Worm (Caenorhabditis elegans) whole organism, L3 larva: ENCODE results near the gene cht-6.

Experiments
- R02D3.7 ChIP-seq: fragments of 150-350 bp; optimal IDR thresholded peaks from 2 replicates; lab custom pipeline; 2014; ENCODE audit warnings: missing biosample characterization, missing genetic modification characterization
- aly-2 ChIP-seq: fragments of 150-350 bp; optimal IDR thresholded peaks from 2 replicates; lab custom pipeline; 2014; ENCODE audit warnings: missing biosample characterization, missing genetic modification characterization
- ceh-16 ChIP-seq: sonication (generic microtip); optimal IDR thresholded peaks from 2 replicates; lab custom pipeline; 2017; ENCODE audit warnings: missing biosample characterization, missing genetic modification characterization
- ceh-28 ChIP-seq: fragments of 150-350 bp; optimal IDR thresholded peaks from 2 replicates; lab custom pipeline; 2014; ENCODE audit warnings: missing biosample characterization, missing genetic modification reagents, missing genetic modification characterization
- ceh-82 ChIP-seq: fragments of 150-350 bp; optimal IDR thresholded peaks from 2 replicates; lab custom pipeline; 2014; ENCODE audit warnings: missing biosample characterization, missing genetic modification characterization
- ceh-9 ChIP-seq: sonication (generic microtip); optimal IDR thresholded peaks from 2 replicates; lab custom pipeline; 2018; ENCODE audit warnings: missing biosample characterization, missing genetic modification characterization
- daf-12 ChIP-seq: fragments of 150-350 bp; optimal IDR thresholded peaks from 2 replicates; lab custom pipeline; 2014; ENCODE audit warnings: missing biosample characterization, missing genetic modification reagents, missing genetic modification characterization
- egl-27 ChIP-seq: sonication (generic microtip); optimal IDR thresholded peaks from 4 replicates; lab custom pipeline; 2017; ENCODE audit warnings: missing biosample characterization, missing genetic modification reagents, missing genetic modification characterization
- egl-5 ChIP-seq: fragments of 150-350 bp; optimal IDR thresholded peaks from 2 replicates; lab custom pipeline; 2017; ENCODE audit warnings: missing biosample characterization, missing genetic modification reagents, missing genetic modification characterization, inconsistent platforms
- elt-1 ChIP-seq: fragments of 150-350 bp; optimal IDR thresholded peaks from 2 replicates; lab custom pipeline; 2014; ENCODE audit warnings: missing biosample characterization, missing genetic modification characterization
- elt-2 ChIP-seq: sonication (generic microtip); optimal IDR thresholded peaks from 2 replicates; lab custom pipeline; 2016; ENCODE audit warnings: missing genetic modification reagents, mild to moderate bottlenecking, missing genetic modification characterization, missing compliant biosample characterization
- eor-1 ChIP-seq, 2 experiments: fragments of 150-350 bp; optimal IDR thresholded peaks; 2 replicates each; lab custom pipeline; 2014 to 2018; ENCODE audit warnings: missing biosample characterization in 2 of 2, missing genetic modification characterization in 2 of 2
- fkh-10 ChIP-seq: sonication (generic microtip); optimal IDR thresholded peaks from 2 replicates; lab custom pipeline; 2017; ENCODE audit warnings: missing biosample characterization, missing genetic modification reagents, missing genetic modification characterization
- jun-1 ChIP-seq: fragments of 150-350 bp; optimal IDR thresholded peaks from 2 replicates; lab custom pipeline; 2014; ENCODE audit warnings: missing biosample characterization, missing genetic modification reagents, missing genetic modification characterization
- lin-15B ChIP-seq: fragments of 150-350 bp; optimal IDR thresholded peaks from 2 replicates; lab custom pipeline; 2014; ENCODE audit warnings: missing biosample characterization, missing genetic modification characterization
- lin-39 ChIP-seq: fragments of 150-350 bp; optimal IDR thresholded peaks from 2 replicates; lab custom pipeline; 2018; ENCODE audit warnings: missing biosample characterization, missing genetic modification reagents, missing genetic modification characterization
- mdl-1 ChIP-seq: fragments of 150-350 bp; optimal IDR thresholded peaks from 2 replicates; lab custom pipeline; 2014; ENCODE audit warnings: missing biosample characterization, missing genetic modification characterization
- mml-1 ChIP-seq: fragments of 150-350 bp; sonication (generic microtip); optimal IDR thresholded peaks from 3 replicates; lab custom pipeline; 2014; ENCODE audit warnings: missing biosample characterization, missing genetic modification characterization
- nhr-11 ChIP-seq: fragments of 150-350 bp; optimal IDR thresholded peaks from 2 replicates; lab custom pipeline; 2014; ENCODE audit warnings: missing biosample characterization, missing genetic modification characterization
- nhr-12 ChIP-seq: fragments of 150-350 bp; optimal IDR thresholded peaks from 2 replicates; lab custom pipeline; 2014; ENCODE audit warnings: missing biosample characterization, missing genetic modification characterization
- nhr-23 ChIP-seq: fragments of 150-350 bp; optimal IDR thresholded peaks from 2 replicates; lab custom pipeline; 2014; ENCODE audit warnings: missing biosample characterization, missing genetic modification reagents, missing genetic modification characterization
- nhr-237 ChIP-seq: fragments of 150-350 bp; optimal IDR thresholded peaks from 2 replicates; lab custom pipeline; 2014; ENCODE audit warnings: missing biosample characterization, missing genetic modification characterization
- nhr-25 ChIP-seq: sonication (generic microtip); optimal IDR thresholded peaks from 2 replicates; lab custom pipeline; 2017; ENCODE audit warnings: missing biosample characterization, missing genetic modification characterization
- nhr-28 ChIP-seq: fragments of 150-350 bp; optimal IDR thresholded peaks from 2 replicates; lab custom pipeline; 2014; ENCODE audit warnings: missing biosample characterization, missing genetic modification characterization
- nhr-67 ChIP-seq: fragments of 150-350 bp; optimal IDR thresholded peaks from 2 replicates; lab custom pipeline; 2014; ENCODE audit warnings: missing biosample characterization, missing genetic modification characterization
- nhr-77 ChIP-seq: fragments of 150-350 bp; optimal IDR thresholded peaks from 2 replicates; lab custom pipeline; 2014; ENCODE audit warnings: missing biosample characterization, missing genetic modification characterization
- pha-4 ChIP-seq: fragments of 150-350 bp; optimal IDR thresholded peaks from 2 replicates; lab custom pipeline; 2014; ENCODE audit warnings: missing biosample characterization, missing genetic modification reagents, missing genetic modification characterization
- pqm-1 ChIP-seq: fragments of 150-350 bp; optimal IDR thresholded peaks from 2 replicates; lab custom pipeline; 2017; ENCODE audit warnings: missing biosample characterization, missing genetic modification characterization, inconsistent platforms
- sea-2 ChIP-seq: fragments of 150-350 bp; sonication (generic microtip); optimal IDR thresholded peaks from 4 replicates; lab custom pipeline; 2014; ENCODE audit warnings: missing biosample characterization, missing genetic modification reagents, missing genetic modification characterization
- skn-1 ChIP-seq: fragments of 150-350 bp; optimal IDR thresholded peaks from 2 replicates; lab custom pipeline; 2014; ENCODE audit warnings: missing biosample characterization, missing genetic modification characterization
- snpc-4 ChIP-seq: fragments of 150-350 bp; optimal IDR thresholded peaks from 2 replicates; lab custom pipeline; 2014; ENCODE audit warnings: missing biosample characterization, missing genetic modification characterization
- tbx-2 ChIP-seq: sonication (generic microtip); optimal IDR thresholded peaks from 2 replicates; lab custom pipeline; 2016; ENCODE audit warnings: mild to moderate bottlenecking, missing genetic modification characterization, missing compliant biosample characterization
- unc-62 ChIP-seq: fragments of 150-350 bp; sonication (generic microtip); optimal IDR thresholded peaks from 4 replicates; lab custom pipeline; 2014; ENCODE audit warnings: missing biosample characterization, missing genetic modification reagents, missing genetic modification characterization
- zag-1 ChIP-seq: fragments of 150-350 bp; optimal IDR thresholded peaks from 2 replicates; lab custom pipeline; 2014; ENCODE audit warnings: missing biosample characterization, missing genetic modification characterization
- ztf-11 ChIP-seq: fragments of 150-350 bp; optimal IDR thresholded peaks from 2 replicates; lab custom pipeline; 2014; ENCODE audit warnings: missing biosample characterization, missing genetic modification characterization
- ztf-4 ChIP-seq: fragments of 150-350 bp; optimal IDR thresholded peaks from 2 replicates; lab custom pipeline; 2014; ENCODE audit warnings: missing biosample characterization, missing genetic modification characterization

The cht-6 gene

ce11 chrV:6436332-6436731, 21.5 kb downstream of the cht-6 start, which contains the start of gene hpo-19:
TSS of gene hpo-19 (plus strand) at chrV:6436645.
- TF ChIP-seq nhr-23 (tag; lab: Kevin White, UChicago) (no peak), daf-12 (tag; lab: Kevin White, UChicago) (no peak), eor-1 (tag; optimal IDR thresholded peaks at IDR 0.05; lab: Kevin White, UChicago) (no peak), egl-27 (tag; lab: Kevin White, UChicago) (no peak), nhr-28 (no peak), elt-2 (peak; percentile 55)
- TF ChIP-seq, all 47 proteins: peak for 1

DNA sequence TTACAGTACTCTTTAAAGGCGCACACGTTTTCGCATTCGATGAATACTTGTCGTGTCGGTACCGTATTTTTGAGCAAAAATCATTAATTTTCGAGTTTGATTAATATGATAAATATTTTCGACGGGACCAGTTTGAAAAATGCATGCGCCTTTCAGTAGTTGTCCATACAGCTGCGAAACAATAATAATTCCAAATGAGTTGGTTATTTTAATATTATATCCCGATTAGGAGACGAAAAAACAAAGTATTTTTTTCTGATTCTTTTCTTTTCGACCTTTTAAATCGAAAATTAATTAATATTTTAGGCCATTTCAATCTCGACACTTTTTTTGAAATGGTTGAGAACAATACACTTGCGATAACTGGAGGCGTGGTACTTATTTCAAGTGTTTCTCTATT, 23.8 kb downstream of the cht-6 start, which contains the start of gene T05H4.4:
T05H4.4 (plus strand) TSS at position 301 of the 400 bp plus-strand sequence.
- TF ChIP-seq pha-4 (tag; lab: Kevin White, UChicago) (no peak), nhr-67 (tag; lab: Kevin White, UChicago) (no peak), elt-1 (tag; lab: Kevin White, UChicago) (no peak), ceh-16 (tag; lab: Kevin White, UChicago) (no peak), ztf-11 (tag; lab: Kevin White, UChicago) (no peak), R02D3.7 (no peak), ceh-82 (tag; lab: Kevin White, UChicago) (no peak), ztf-4 (tag; lab: Kevin White, UChicago) (no peak), skn-1 (tag; lab: Kevin White, UChicago) (no peak), ceh-28 (tag; lab: Kevin White, UChicago) (no peak), lin-15B (tag; lab: Kevin White, UChicago) (no peak), zag-1 (tag; lab: Kevin White, UChicago) (no peak), nhr-11 (tag; lab: Kevin White, UChicago) (no peak), elt-2 (no peak), unc-62 (GFP tag; lab: Kevin White, UChicago) (no peak), nhr-28 (no peak), sea-2 (no peak), nhr-237 (no peak)

DNA sequence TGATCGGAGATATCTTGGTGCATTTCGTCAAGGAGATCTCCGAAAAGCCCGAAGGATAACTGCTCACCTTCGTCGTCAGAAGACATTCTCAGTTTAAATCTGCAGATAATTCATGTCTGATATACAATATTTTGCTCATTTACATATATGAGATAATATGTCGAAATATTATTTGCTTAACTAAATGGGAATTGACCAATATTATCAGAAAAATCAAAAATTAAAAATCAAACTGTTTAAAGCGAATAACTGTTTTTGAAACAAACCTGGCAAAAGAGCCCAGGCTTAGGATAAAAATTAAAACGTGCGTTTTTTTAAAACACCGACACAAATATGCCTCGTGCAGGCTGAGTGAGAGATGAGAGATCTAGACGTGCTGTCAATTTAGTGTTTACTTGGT, 26.8 kb downstream of the cht-6 start, which contains the start of gene T05H4.15:
T05H4.15 (minus strand) TSS at position 101 of the 400 bp plus-strand sequence.
- no peak for TF ChIP-seq egl-5 (tag; lab: Kevin White, UChicago)
- TF ChIP-seq mdl-1 (tag; lab: Kevin White, UChicago): no peak
- no peak for TF ChIP-seq ceh-28 (tag; lab: Kevin White, UChicago)
- TF ChIP-seq ceh-82 (tag; lab: Kevin White, UChicago): no peak
- TF ChIP-seq snpc-4 (tag; lab: Kevin White, UChicago): no peak
- no peak for TF ChIP-seq lin-15B (tag; lab: Kevin White, UChicago)
- no peak for TF ChIP-seq zag-1 (tag; lab: Kevin White, UChicago)
- no peak for TF ChIP-seq nhr-77
- no peak for TF ChIP-seq ceh-16 (tag; lab: Kevin White, UChicago)
- TF ChIP-seq ztf-4 (tag; lab: Kevin White, UChicago): no peak
- TF ChIP-seq R02D3.7: no peak
- TF ChIP-seq fkh-10 (GFP tag; lab: Kevin White, UChicago): no peak

- no peak for TF ChIP-seq nhr-12 (tag; lab: Kevin White, UChicago)
- TF ChIP-seq ztf-11 (tag; lab: Kevin White, UChicago): no peak
- TF ChIP-seq mdl-1 (tag; lab: Kevin White, UChicago): no peak
- no peak for TF ChIP-seq ceh-82 (tag; lab: Kevin White, UChicago)
- no peak for TF ChIP-seq lin-39 (tag; lab: Kevin White, UChicago)
- TF ChIP-seq eor-1 (tag; optimal IDR thresholded peaks at IDR 0.05; lab: Kevin White, UChicago): no peak
- no peak for TF ChIP-seq tbx-2 (tag; lab: Kevin White, UChicago)
- TF ChIP-seq nhr-25 (tag; lab: Kevin White, UChicago): no peak
- no peak for TF ChIP-seq lin-15B (tag; lab: Kevin White, UChicago)
- TF ChIP-seq zag-1 (tag; lab: Kevin White, UChicago): no peak
- TF ChIP-seq mml-1 (tag; lab: Kevin White, UChicago): no peak
- no peak for TF ChIP-seq egl-5 (tag; lab: Kevin White, UChicago)
- TF ChIP-seq sea-2: no peak
- no peak for TF ChIP-seq nhr-237
Observed at ce11 chrV:6442037-6442436, 27.2 kb downstream of the cht-6 start, which contains the start of gene T05H4.3. TSS of gene T05H4.3 (plus strand) at chrV:6442337.

- TF ChIP-seq elt-2 (no peak), tbx-2 (tag; lab: Kevin White, UChicago) (no peak), jun-1 (tag; lab: Kevin White, UChicago) (no peak), pqm-1 (tag; lab: Kevin White, UChicago) (no peak), daf-12 (tag; lab: Kevin White, UChicago) (no peak), aly-2 (tag; lab: Kevin White, UChicago) (no peak), zag-1 (tag; lab: Kevin White, UChicago) (no peak), ceh-9 (tag; lab: Kevin White, UChicago) (no peak)
Observed at ce11 chrV:6448356-6448755, 33.6 kb downstream of the cht-6 start, which contains the start of gene fbxa-196. TSS of gene fbxa-196 (plus strand) at chrV:6448656.
